Fruit fly (Drosophila melanogaster): ENCODE results near the gene CG14316.

CG14316 gene

DNA sequence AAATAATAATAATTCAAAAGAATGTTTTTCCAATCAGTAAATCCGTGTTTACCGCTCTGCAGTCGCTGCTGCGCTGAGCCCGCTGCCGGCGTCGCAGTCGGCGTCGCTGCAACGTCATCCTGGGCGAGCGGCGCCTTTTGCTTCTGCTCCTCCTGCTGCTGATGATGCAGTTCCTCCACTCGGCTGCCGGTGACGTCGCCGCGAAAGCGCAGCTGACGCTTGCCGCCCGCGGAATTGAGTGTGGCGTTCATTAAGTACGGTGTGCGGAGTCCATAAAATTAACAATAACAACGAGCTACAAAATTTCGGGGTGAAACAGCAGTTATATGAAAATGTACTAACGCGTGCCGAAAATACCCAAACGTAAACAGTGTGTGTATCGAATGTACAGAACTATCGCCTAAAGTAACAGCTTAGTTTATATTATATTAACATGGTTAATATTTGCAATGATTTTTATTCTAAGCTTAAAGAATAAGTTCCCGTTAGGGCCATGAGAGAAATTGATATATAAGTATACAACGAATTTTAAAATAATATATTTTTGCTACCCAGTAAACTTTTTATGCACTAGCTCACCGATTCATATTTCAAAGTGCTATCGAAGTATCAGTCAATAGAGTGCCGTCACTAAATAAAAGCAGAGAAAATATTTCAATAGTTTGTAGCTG is 12.3 kb downstream of the CG14316 start, which contains the start of the genes CG7218 and Cbp20 (continued):
- TF ChIP-seq disco-r (GFP tag; optimal IDR thresholded peaks at IDR 0.05) (no peak), CG4707 (GFP tag; optimal IDR thresholded peaks at IDR 0.05) (no peak), CG6765 (GFP tag; optimal IDR thresholded peaks at IDR 0.05) (no peak), CG8388 (GFP tag; optimal IDR thresholded peaks at IDR 0.05) (peak; percentile 43), BEAF-32 (GFP tag; optimal IDR thresholded peaks at IDR 0.05) (peak; percentile 94), CG5953 (GFP tag; IDR thresholded peaks at IDR 0.05) (0 out of 2 replicates have a peak, but pooled peaks have one; percentile 23), CG10565 (GFP tag; optimal IDR thresholded peaks at IDR 0.05) (no peak), Gug (GFP tag; IDR thresholded peaks at IDR 0.05) (peak; percentile 91), ems (GFP tag; optimal IDR thresholded peaks at IDR 0.05) (peak; percentile 49), chif (GFP tag; optimal IDR thresholded peaks at IDR 0.05) (peak; percentile 39 to 50), E2f2 (GFP tag; IDR thresholded peaks at IDR 0.05) (peak; percentile 44; the same call in 1 of the 2 replicates), CG4730 (GFP tag; IDR thresholded peaks at IDR 0.05) (peak; percentile 78), sc (optimal IDR thresholded peaks at IDR 0.05) (no peak), sc (GFP tag; optimal IDR thresholded peaks at IDR 0.05) (peak; percentile 37), gfzf (GFP tag; optimal IDR thresholded peaks at IDR 0.05) (peak; percentile 73), CG11504 (tag; optimal IDR thresholded peaks at IDR 0.05) (peak; percentile 70), gro (GFP tag; optimal IDR thresholded peaks at IDR 0.05) (peak; percentile 10), CG13624 (GFP tag; optimal IDR thresholded peaks at IDR 0.05) (peak; percentile 53), CG11456 (GFP tag; IDR thresholded peaks at IDR 0.05) (peak; percentile 90), Asciz (GFP tag; optimal IDR thresholded peaks at IDR 0.05) (no peak), CG10147 (GFP tag; optimal IDR thresholded peaks at IDR 0.05) (peak; percentile 56), ase (GFP tag; IDR thresholded peaks at IDR 0.05) (peak; percentile 68; the same call in 1 of the 3 replicates), CG42726 (GFP tag; IDR thresholded peaks at IDR 0.05; ENCODE audit: partially characterized antibody) (no peak), Six4 (GFP tag; optimal IDR thresholded peaks at IDR 0.05) (peak; percentile 57), dmrt99B (tag; optimal IDR thresholded peaks at IDR 0.05) (peak; percentile 52), bigmax (GFP tag; optimal IDR thresholded peaks at IDR 0.05) (no peak), otp (GFP tag; IDR thresholded peaks at IDR 0.05) (peak; percentile 12; the same call in 1 of the 3 replicates), CG2678 (tag; optimal IDR thresholded peaks at IDR 0.05) (peak; percentile 78), CG7839 (tag; optimal IDR thresholded peaks at IDR 0.05) (peak; percentile 65), CG8281 (tag; optimal IDR thresholded peaks at IDR 0.05) (no peak), NK7.1 (GFP tag; optimal IDR thresholded peaks at IDR 0.05) (no peak), sd (tag; optimal IDR thresholded peaks at IDR 0.05) (peak; percentile 65), Mes4 (GFP tag; optimal IDR thresholded peaks at IDR 0.05) (no peak), Mad (GFP tag; optimal IDR thresholded peaks at IDR 0.05) (peak; percentile 14), Eip74EF (GFP tag; optimal IDR thresholded peaks at IDR 0.05) (no peak), CG15269 (tag; optimal IDR thresholded peaks at IDR 0.05) (peak; percentile 71), Mrtf (GFP tag; IDR thresholded peaks at IDR 0.05) (peak; percentile 63; the same call in 1 of the 3 replicates), Spps (tag; optimal IDR thresholded peaks at IDR 0.05) (peak; percentile 7), ttk (GFP tag; IDR thresholded peaks at IDR 0.05) (peak; percentile 59; the same call in 1 of the 2 replicates), Optix (GFP tag; IDR thresholded peaks at IDR 0.05) (no peak), aop (GFP tag; IDR thresholded peaks at IDR 0.05) (no peak), CG17912 (GFP tag; optimal IDR thresholded peaks at IDR 0.05) (no peak), grau (tag; optimal IDR thresholded peaks at IDR 0.05) (peak; percentile 71), fd64A (GFP tag; optimal IDR thresholded peaks at IDR 0.05) (no peak), scrt (GFP tag; optimal IDR thresholded peaks at IDR 0.05) (peak; percentile 20), NC2β (GFP tag; optimal IDR thresholded peaks at IDR 0.05) (peak; percentile 49), eyg (GFP tag; optimal IDR thresholded peaks at IDR 0.05) (peak; percentile 22), cg (GFP tag; optimal IDR thresholded peaks at IDR 0.05) (no peak), Blimp-1 (GFP tag; optimal IDR thresholded peaks at IDR 0.05) (peak; percentile 54)

Measured in whole organism, embryonic.